Fruit fly (Drosophila melanogaster): ENCODE measurements around the gene CG6418.
A peak's percentile ranks its signal among the peaks of the same experiment; 100 is the strongest.

Gene CG6418

DNA sequence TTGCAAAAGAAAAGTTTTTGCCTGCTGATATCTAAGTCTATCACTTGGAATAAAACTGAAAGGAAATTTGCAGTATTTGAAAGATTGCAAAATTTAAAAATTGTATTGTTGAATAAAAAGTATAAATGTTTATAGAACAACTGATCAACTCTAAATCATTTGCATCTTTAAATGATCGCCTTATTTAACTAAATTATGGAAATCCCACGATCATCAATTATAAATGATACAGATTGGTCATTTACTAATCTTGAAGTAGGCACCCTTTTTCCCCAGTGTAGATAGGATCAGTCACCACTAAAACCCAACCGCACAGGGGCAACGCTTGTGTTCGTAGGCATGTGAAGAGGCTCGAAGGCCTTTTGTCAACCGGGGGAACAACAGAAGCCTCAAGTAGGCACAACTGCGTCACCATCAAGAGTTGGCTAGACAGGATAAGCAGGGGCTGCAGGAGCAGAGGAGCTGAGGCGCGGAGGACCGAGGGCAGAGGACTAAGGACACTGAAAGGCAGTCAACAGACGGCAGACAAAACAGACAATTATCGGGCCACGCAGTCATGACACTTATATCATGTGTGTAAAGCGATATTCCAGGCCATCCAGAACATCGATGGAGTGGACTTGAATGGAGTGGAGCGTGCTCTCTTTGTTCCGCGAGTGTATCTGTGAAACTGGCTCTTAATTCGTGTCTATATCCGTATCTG, 30.9 kb downstream of the CG6418 start (continued):
- TF ChIP-seq CG16779 (GFP tag; IDR thresholded peaks at IDR 0.05) (no peak), Xbp1 (GFP tag; optimal IDR thresholded peaks at IDR 0.05) (peak; percentile 33), zf30C (GFP tag; optimal IDR thresholded peaks at IDR 0.05) (peak; percentile 94), CG10462 (GFP tag; optimal IDR thresholded peaks at IDR 0.05) (peak; percentile 16), Tbp (GFP tag; optimal IDR thresholded peaks at IDR 0.05) (no peak), CG9727 (GFP tag; optimal IDR thresholded peaks at IDR 0.05) (peak; percentile 86), CG12659 (GFP tag; optimal IDR thresholded peaks at IDR 0.05) (no peak), az2 (GFP tag; optimal IDR thresholded peaks at IDR 0.05) (peak; percentile 22), CG4730 (GFP tag; IDR thresholded peaks at IDR 0.05) (no peak), B-H2 (GFP tag; optimal IDR thresholded peaks at IDR 0.05) (no peak), NC2α (GFP tag; optimal IDR thresholded peaks at IDR 0.05) (no peak), so (GFP tag; IDR thresholded peaks at IDR 0.05) (no peak), trem (tag; optimal IDR thresholded peaks at IDR 0.05) (peak; percentile 41), B-H1 (GFP tag; IDR thresholded peaks at IDR 0.05) (no peak), Scr (GFP tag; IDR thresholded peaks at IDR 0.05; ENCODE audit: partially characterized antibody) (no peak), Hr51 (GFP tag; optimal IDR thresholded peaks at IDR 0.05) (no peak), lbe (GFP tag; optimal IDR thresholded peaks at IDR 0.05) (no peak), pros (GFP tag; optimal IDR thresholded peaks at IDR 0.05) (no peak), ci (GFP tag; IDR thresholded peaks at IDR 0.05) (no peak), CG31441 (GFP tag; IDR thresholded peaks at IDR 0.05) (peak; percentile 53), CG9215 (GFP tag; IDR thresholded peaks at IDR 0.05) (no peak), sqz (GFP tag; optimal IDR thresholded peaks at IDR 0.05) (no peak), ERR (GFP tag; optimal IDR thresholded peaks at IDR 0.05) (no peak), Jarid2 (GFP tag; optimal IDR thresholded peaks at IDR 0.05) (no peak), CG6272 (GFP tag; IDR thresholded peaks at IDR 0.05) (no peak), CG13424 (tag; optimal IDR thresholded peaks at IDR 0.05) (no peak), repo (GFP tag; optimal IDR thresholded peaks at IDR 0.05) (no peak), Fer1 (GFP tag; optimal IDR thresholded peaks at IDR 0.05) (no peak), CG31388 (GFP tag; optimal IDR thresholded peaks at IDR 0.05) (no peak), CG12104 (GFP tag; optimal IDR thresholded peaks at IDR 0.05) (no peak), exex (tag; optimal IDR thresholded peaks at IDR 0.05) (no peak), CG18262 (tag; optimal IDR thresholded peaks at IDR 0.05) (peak; percentile 81), Bgb (GFP tag; IDR thresholded peaks at IDR 0.05; ENCODE audit: partially characterized antibody) (no peak), Hsf (GFP tag; optimal IDR thresholded peaks at IDR 0.05) (no peak), CG17385 (GFP tag; optimal IDR thresholded peaks at IDR 0.05) (no peak), eyg (GFP tag; optimal IDR thresholded peaks at IDR 0.05) (no peak), CG6813 (GFP tag; optimal IDR thresholded peaks at IDR 0.05) (no peak), bsh (GFP tag; optimal IDR thresholded peaks at IDR 0.05) (peak in 1 of 2 experiments; percentile 23), wdn (GFP tag; IDR thresholded peaks at IDR 0.05) (no peak), CG17186 (GFP tag; optimal IDR thresholded peaks at IDR 0.05) (no peak), CG30431 (GFP tag; optimal IDR thresholded peaks at IDR 0.05) (no peak), fru (optimal IDR thresholded peaks at IDR 0.05) (no peak), CG7745 (tag; optimal IDR thresholded peaks at IDR 0.05) (no peak), oc (tag; optimal IDR thresholded peaks at IDR 0.05) (no peak), toy (GFP tag; IDR thresholded peaks at IDR 0.05) (no peak), CG3407 (GFP tag; optimal IDR thresholded peaks at IDR 0.05) (no peak), seq (GFP tag; IDR thresholded peaks at IDR 0.05) (no peak), Med (GFP tag) (peak; percentile 71), nom (GFP tag; optimal IDR thresholded peaks at IDR 0.05) (peak; percentile 30), onecut (GFP tag; IDR thresholded peaks at IDR 0.05) (no peak), nerfin-1 (tag; optimal IDR thresholded peaks at IDR 0.05) (no peak)
